Fruit fly (Drosophila melanogaster) whole organism, embryonic: ENCODE data around the gene CG5966.

Experiments used
- Abd-B ChIP-seq: fragments of 200-800 bp; sonication (Bioruptor generic); optimal IDR thresholded peaks from 2 replicates; lab custom pipeline; 2018; ENCODE audit warnings: missing biosample characterization, mild to moderate bottlenecking, missing genetic modification characterization, moderate library complexity
- CG15269 ChIP-seq: fragments of 200-800 bp; sonication (Bioruptor generic); optimal IDR thresholded peaks from 2 replicates; lab custom pipeline; 2018; ENCODE audit warnings: missing biosample characterization, mild to moderate bottlenecking, missing genetic modification characterization, moderate library complexity
- CG1647 ChIP-seq: fragments of 200-800 bp; sonication (Bioruptor generic); optimal IDR thresholded peaks from 3 replicates; lab custom pipeline; 2016; ENCODE audit warnings: missing biosample characterization, missing genetic modification characterization
- CG18619 ChIP-seq: fragments of 200-800 bp; sonication (Bioruptor generic); optimal IDR thresholded peaks from 3 replicates; lab custom pipeline; 2017; ENCODE audit warnings: missing biosample characterization, mild to moderate bottlenecking, missing genetic modification characterization
- CG4328 ChIP-seq: fragments of 200-800 bp; sonication (Bioruptor generic); optimal IDR thresholded peaks from 3 replicates; lab custom pipeline; 2017; ENCODE audit warnings: missing biosample characterization, missing genetic modification reagents, missing genetic modification characterization
- Kr ChIP-seq: fragments of 200-800 bp; sonication (Bioruptor generic); optimal IDR thresholded peaks from 2 replicates; lab custom pipeline; 2017; ENCODE audit warnings: missing biosample characterization, mild to moderate bottlenecking, missing genetic modification characterization
- Xbp1 ChIP-seq: fragments of 200-800 bp; sonication (Bioruptor generic); optimal IDR thresholded peaks from 3 replicates; lab custom pipeline; 2016; ENCODE audit warnings: missing biosample characterization, mild to moderate bottlenecking, missing genetic modification characterization
- cg ChIP-seq: fragments of 200-800 bp; sonication (Bioruptor generic); optimal IDR thresholded peaks from 3 replicates; lab custom pipeline; 2019; ENCODE audit warnings: missing biosample characterization, mild to moderate bottlenecking, missing genetic modification characterization, moderate library complexity
- chinmo ChIP-seq: fragments of 200-800 bp; sonication (Bioruptor generic); IDR thresholded peaks from 4 replicates; pipeline ENCODE4 v1.3.6; 2022; ENCODE audit warnings: missing biosample characterization, missing genetic modification characterization; ENCODE audit not compliant: partially characterized antibody
- gem ChIP-seq: fragments of 200-800 bp; sonication (Bioruptor generic); optimal IDR thresholded peaks from 2 replicates; lab custom pipeline; 2019; ENCODE audit warnings: missing biosample characterization, mild to moderate bottlenecking, missing genetic modification characterization, moderate library complexity
- mirr ChIP-seq: fragments of 200-800 bp; sonication (Bioruptor generic); optimal IDR thresholded peaks from 3 replicates; lab custom pipeline; 2018; ENCODE audit warnings: missing biosample characterization, mild to moderate bottlenecking, missing genetic modification characterization
- p53 ChIP-seq: fragments of 200-800 bp; sonication (Bioruptor generic); optimal IDR thresholded peaks from 2 replicates; lab custom pipeline; 2016; ENCODE audit warnings: missing biosample characterization, missing genetic modification characterization
- seq ChIP-seq: fragments of 200-800 bp; sonication (Bioruptor generic); IDR thresholded peaks from 2 replicates; pipeline ENCODE4 v1.3.6; 2022; ENCODE audit warnings: missing biosample characterization, missing genetic modification characterization
- wor ChIP-seq: fragments of 200-800 bp; sonication (Bioruptor generic); IDR thresholded peaks from 2 replicates; pipeline ENCODE4 v1.3.6; 2022; ENCODE audit warnings: missing biosample characterization, missing genetic modification characterization

DNA sequence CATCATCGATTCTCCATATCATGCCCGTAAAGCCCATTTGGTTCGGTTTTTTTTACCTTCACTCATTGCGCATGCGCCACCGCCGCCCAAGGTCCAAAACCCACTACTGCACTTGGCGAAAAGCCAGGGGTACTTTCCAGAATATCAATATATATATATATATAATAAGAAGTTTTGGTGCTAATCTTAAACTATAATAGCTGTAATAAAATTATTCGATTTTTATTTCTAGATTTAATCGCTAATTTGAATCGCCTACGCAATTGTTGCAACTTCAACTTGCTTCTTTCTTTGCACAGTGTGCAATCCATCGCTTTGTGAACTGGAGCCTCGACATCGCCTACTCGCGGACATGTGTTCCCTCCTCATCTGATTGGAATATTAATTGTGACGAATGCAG lies 15.2 kb downstream of the CG5966 start:
- TF ChIP-seq gem (tag; lab: Kevin White, UChicago) (peak; percentile 47), CG1647 (GFP tag; lab: Kevin White, UChicago) (no peak), CG4328 (GFP tag; lab: Kevin White, UChicago) (no peak), p53 (no peak), cg (GFP tag; lab: Kevin White, UChicago) (no peak), wor (GFP tag; lab: Robert Waterston, UW) (no peak), CG15269 (tag; lab: Kevin White, UChicago) (no peak), seq (no peak), Abd-B (GFP tag; lab: Kevin White, UChicago) (no peak), Kr (GFP tag; lab: Kevin White, UChicago) (no peak), CG18619 (GFP tag; lab: Kevin White, UChicago) (no peak), Xbp1 (no peak), mirr (GFP tag; lab: Kevin White, UChicago) (no peak), chinmo (GFP tag; lab: Robert Waterston, UW) (no peak)
